Worm (Caenorhabditis elegans) whole organism, L3 larva: Measurements from ENCODE around the gene exc-15.

ENCODE experiments used
- aly-2 ChIP-seq: fragments of 150-350 bp; optimal IDR thresholded peaks from 2 replicates; lab custom pipeline; 2014; ENCODE audit warnings: missing biosample characterization, missing genetic modification characterization
- egl-27 ChIP-seq: sonication (generic microtip); optimal IDR thresholded peaks from 4 replicates; lab custom pipeline; 2017; ENCODE audit warnings: missing biosample characterization, missing genetic modification reagents, missing genetic modification characterization
- elt-3 ChIP-seq, 3 experiments: fragments of 150-350 bp in 1 of 3; sonication (generic microtip) in 2 of 3; optimal IDR thresholded peaks; 2 replicates in 2 of 3; 4 replicates in 1 of 3; lab custom pipeline; 2014 to 2017; ENCODE audit warnings: missing biosample characterization in 3 of 3, missing genetic modification characterization in 3 of 3
- hmg-11 ChIP-seq: sonication (generic microtip); optimal IDR thresholded peaks from 2 replicates; lab custom pipeline; 2016; ENCODE audit warnings: missing genetic modification characterization, missing compliant biosample characterization
- lsy-12 ChIP-seq: sonication (generic microtip); optimal IDR thresholded peaks from 2 replicates; lab custom pipeline; 2016; ENCODE audit warnings: mild to moderate bottlenecking, missing genetic modification characterization, missing compliant biosample characterization
- nhr-12 ChIP-seq: fragments of 150-350 bp; optimal IDR thresholded peaks from 2 replicates; lab custom pipeline; 2014; ENCODE audit warnings: missing biosample characterization, missing genetic modification characterization
- nhr-28 ChIP-seq: fragments of 150-350 bp; optimal IDR thresholded peaks from 2 replicates; lab custom pipeline; 2014; ENCODE audit warnings: missing biosample characterization, missing genetic modification characterization
- unc-39 ChIP-seq: sonication (generic microtip); optimal IDR thresholded peaks from 4 replicates; lab custom pipeline; 2017; ENCODE audit warnings: missing biosample characterization, missing genetic modification characterization
- ztf-11 ChIP-seq: fragments of 150-350 bp; optimal IDR thresholded peaks from 2 replicates; lab custom pipeline; 2014; ENCODE audit warnings: missing biosample characterization, missing genetic modification characterization

- TF ChIP-seq elt-3 (tag; optimal IDR thresholded peaks at IDR 0.05; lab: Kevin White, UChicago) (no peak), nhr-28 (tag; lab: Kevin White, UChicago) (no peak), hmg-11 (tag; lab: Kevin White, UChicago) (no peak), unc-39 (tag; lab: Kevin White, UChicago) (no peak), lsy-12 (no peak), egl-27 (tag; lab: Kevin White, UChicago) (no peak), aly-2 (no peak), nhr-12 (no peak), ztf-11 (tag; lab: Kevin White, UChicago) (no peak)
Measured at ce11 chrV:4483049-4483507, at the start of gene exc-15.
